Worm (Caenorhabditis elegans) whole organism, young adult: Measurements from ENCODE around the gene gly-14.

ENCODE experiments used
- fkh-3 ChIP-seq: sonication (generic microtip); optimal IDR thresholded peaks from 2 replicates; lab custom pipeline; 2016; ENCODE audit warnings: mild to moderate bottlenecking, missing genetic modification characterization, missing compliant biosample characterization
- repo-1 ChIP-seq: sonication (generic microtip); optimal IDR thresholded peaks from 2 replicates; lab custom pipeline; 2017; ENCODE audit warnings: mild to moderate bottlenecking, missing genetic modification characterization, missing compliant biosample characterization
- tbp1 ChIP-seq: fragments of 200-800 bp; sonication (Bioruptor generic); optimal IDR thresholded peaks from 2 replicates; lab custom pipeline; 2018; ENCODE audit warnings: mild to moderate bottlenecking, missing genetic modification characterization, missing compliant biosample characterization

- peak; percentile 94 for TF ChIP-seq repo-1 (tag; lab: Kevin White, UChicago)
- TF ChIP-seq fkh-3: no peak
- TF ChIP-seq tbp1 (GFP tag; lab: Kevin White, UChicago): peak; percentile 74
Observed at ce11 chrIII:3460061-3460460, 33.0 kb downstream of the gly-14 start, which contains the start of gene C34C12.8.
